Worm (Caenorhabditis elegans): Measurements from ENCODE around the gene F41C3.8.

ce11 chrII:4715676-4716075, at the start of gene F41C3.8:
- TF ChIP-seq unc-3 (GFP tag; conservative IDR thresholded peaks at IDR 0.05) (no peak), unc-3 (tag; optimal IDR thresholded peaks at IDR 0.05) (no peak), nfya-1 (tag; optimal IDR thresholded peaks at IDR 0.05) (no peak), pha-2 (tag; optimal IDR thresholded peaks at IDR 0.05) (no peak)

Measured in whole organism, late embryonic.